Fruit fly (Drosophila melanogaster) whole organism, embryonic: Measurements from ENCODE around the gene CG10587.

Source experiments
- Antp ChIP-seq: fragments of 200-800 bp; sonication (Bioruptor generic); optimal IDR thresholded peaks from 3 replicates; lab custom pipeline; 2016; ENCODE audit warnings: missing biosample characterization, missing genetic modification characterization
- Asciz ChIP-seq: fragments of 200-800 bp; sonication (Bioruptor generic); optimal IDR thresholded peaks from 2 replicates; lab custom pipeline; 2017; ENCODE audit warnings: missing biosample characterization, mild to moderate bottlenecking, missing genetic modification characterization, missing genetic modification reagents
- Bgb ChIP-seq: fragments of 200-800 bp; sonication (Bioruptor generic); IDR thresholded peaks from 2 replicates; pipeline ENCODE4 v1.3.6; 2022; ENCODE audit warnings: missing biosample characterization, missing genetic modification characterization; ENCODE audit not compliant: partially characterized antibody
- Bteb2 ChIP-seq: fragments of 200-800 bp; sonication (Bioruptor generic); optimal IDR thresholded peaks from 2 replicates; lab custom pipeline; 2016; ENCODE audit warnings: missing biosample characterization, missing genetic modification characterization
- CG10543 ChIP-seq: fragments of 200-800 bp; sonication (Bioruptor generic); optimal IDR thresholded peaks from 3 replicates; lab custom pipeline; 2017; ENCODE audit warnings: missing biosample characterization, mild to moderate bottlenecking, missing genetic modification characterization, moderate library complexity
- CG11085 ChIP-seq: fragments of 200-800 bp; sonication (Bioruptor generic); IDR thresholded peaks from 2 replicates; pipeline ENCODE4 v1.3.6; 2022; ENCODE audit warnings: missing biosample characterization, missing genetic modification characterization
- CG11093 ChIP-seq: fragments of 200-800 bp; sonication (Bioruptor generic); IDR thresholded peaks from 3 replicates; pipeline ENCODE4 v1.3.6; 2022; ENCODE audit warnings: missing biosample characterization, missing genetic modification characterization
- CG12236 ChIP-seq: fragments of 200-800 bp; sonication (Bioruptor generic); optimal IDR thresholded peaks from 2 replicates; lab custom pipeline; 2016; ENCODE audit warnings: missing biosample characterization, missing genetic modification characterization
- CG13123 ChIP-seq: fragments of 200-800 bp; sonication (Bioruptor generic); optimal IDR thresholded peaks from 2 replicates; lab custom pipeline; 2016; ENCODE audit warnings: missing biosample characterization, missing genetic modification characterization
- CG13287 ChIP-seq: fragments of 200-800 bp; sonication (Bioruptor generic); IDR thresholded peaks from 2 replicates; pipeline ENCODE4 v1.3.6; 2022; ENCODE audit warnings: missing biosample characterization, missing genetic modification characterization; ENCODE audit not compliant: partially characterized antibody
- CG15073 ChIP-seq: fragments of 200-800 bp; sonication (Bioruptor generic); optimal IDR thresholded peaks from 2 replicates; lab custom pipeline; 2016; ENCODE audit warnings: missing biosample characterization, missing genetic modification characterization
- CG15269 ChIP-seq: fragments of 200-800 bp; sonication (Bioruptor generic); optimal IDR thresholded peaks from 2 replicates; lab custom pipeline; 2018; ENCODE audit warnings: missing biosample characterization, mild to moderate bottlenecking, missing genetic modification characterization, moderate library complexity
- CG15514 ChIP-seq: fragments of 200-800 bp; sonication (Bioruptor generic); optimal IDR thresholded peaks from 3 replicates; lab custom pipeline; 2017; ENCODE audit warnings: missing biosample characterization, missing genetic modification characterization, mild to moderate bottlenecking, moderate library complexity, missing genetic modification reagents
- CG16779 ChIP-seq: fragments of 200-800 bp; sonication (Bioruptor generic); IDR thresholded peaks from 2 replicates; pipeline ENCODE4 v1.3.6; 2022; ENCODE audit warnings: missing biosample characterization, missing genetic modification characterization
- CG17612 ChIP-seq: fragments of 200-800 bp; sonication (Bioruptor generic); IDR thresholded peaks from 2 replicates; pipeline ENCODE4 v1.3.6; 2022; ENCODE audit warnings: missing biosample characterization, missing genetic modification characterization
- CG2199 ChIP-seq: fragments of 200-800 bp; sonication (Bioruptor generic); IDR thresholded peaks from 3 replicates; pipeline ENCODE4 v1.3.6; 2022; ENCODE audit warnings: missing biosample characterization, missing genetic modification characterization
- CG3281 ChIP-seq: fragments of 200-800 bp; sonication (Bioruptor generic); optimal IDR thresholded peaks from 3 replicates; lab custom pipeline; 2017; ENCODE audit warnings: missing biosample characterization, mild to moderate bottlenecking, missing genetic modification characterization
- CG33557 ChIP-seq: fragments of 200-800 bp; sonication (Bioruptor generic); optimal IDR thresholded peaks from 2 replicates; lab custom pipeline; 2019; ENCODE audit warnings: missing biosample characterization, mild to moderate bottlenecking, missing genetic modification characterization, moderate library complexity
- CG4820 ChIP-seq: fragments of 200-800 bp; sonication (Bioruptor generic); optimal IDR thresholded peaks from 3 replicates; lab custom pipeline; 2016; ENCODE audit warnings: missing biosample characterization, missing genetic modification characterization
- CG5180 ChIP-seq: fragments of 200-800 bp; sonication (Bioruptor generic); optimal IDR thresholded peaks from 3 replicates; lab custom pipeline; 2017; ENCODE audit warnings: missing biosample characterization, missing genetic modification characterization, mild to moderate bottlenecking, moderate library complexity, missing genetic modification reagents
- CG7928 ChIP-seq: fragments of 200-800 bp; sonication (Bioruptor generic); optimal IDR thresholded peaks from 2 replicates; lab custom pipeline; 2017; ENCODE audit warnings: missing biosample characterization, mild to moderate bottlenecking, missing genetic modification characterization
- CG9609 ChIP-seq: fragments of 200-800 bp; sonication (Bioruptor generic); optimal IDR thresholded peaks from 3 replicates; lab custom pipeline; 2016; ENCODE audit warnings: missing biosample characterization, missing genetic modification characterization
- CG9727 ChIP-seq: fragments of 200-800 bp; sonication (Bioruptor generic); optimal IDR thresholded peaks from 3 replicates; lab custom pipeline; 2017; ENCODE audit warnings: missing biosample characterization, mild to moderate bottlenecking, missing genetic modification characterization
- CG9817 ChIP-seq: fragments of 200-800 bp; sonication (Bioruptor generic); optimal IDR thresholded peaks from 2 replicates; lab custom pipeline; 2018; ENCODE audit warnings: missing biosample characterization, mild to moderate bottlenecking, missing genetic modification characterization, moderate library complexity
- Fer2 ChIP-seq: fragments of 200-800 bp; sonication (Bioruptor generic); optimal IDR thresholded peaks from 2 replicates; lab custom pipeline; 2018; ENCODE audit warnings: missing biosample characterization, mild to moderate bottlenecking, missing genetic modification characterization, moderate library complexity
- HLH4C ChIP-seq: fragments of 200-800 bp; sonication (Bioruptor generic); IDR thresholded peaks from 3 replicates; pipeline ENCODE4 v1.3.6; 2022; ENCODE audit warnings: missing biosample characterization, missing genetic modification characterization; ENCODE audit not compliant: partially characterized antibody
- Hr78 ChIP-seq, 2 experiments: fragments of 200-800 bp in 1 of 2; fragments of >200 bp in 1 of 2; sonication (Bioruptor generic) in 1 of 2; optimal IDR thresholded peaks; 2 replicates each; lab custom pipeline; 2017 to 2019; ENCODE audit warnings: missing biosample characterization in 2 of 2, missing genetic modification characterization in 2 of 2, mild to moderate bottlenecking in 1 of 2, moderate library complexity in 1 of 2
- Med ChIP-seq: fragments of 200-800 bp; sonication (Bioruptor generic); peaks from one replicate; lab custom pipeline; 2016; ENCODE audit warnings: missing biosample characterization, missing genetic modification characterization, mild to moderate bottlenecking, inconsistent platforms, moderate library complexity
- Mrtf ChIP-seq: fragments of 200-800 bp; sonication (Bioruptor generic); IDR thresholded peaks from 3 replicates; pipeline ENCODE4 v1.3.6; 2022; ENCODE audit warnings: missing biosample characterization, missing genetic modification characterization
- Oaz ChIP-seq: fragments of 200-800 bp; sonication (Bioruptor generic); IDR thresholded peaks from 2 replicates; pipeline ENCODE4 v1.3.6; 2022; ENCODE audit warnings: missing biosample characterization, missing genetic modification characterization
- Sry-β ChIP-seq: fragments of 200-800 bp; sonication (Bioruptor generic); optimal IDR thresholded peaks from 2 replicates; lab custom pipeline; 2018; ENCODE audit warnings: missing biosample characterization, mild to moderate bottlenecking, missing genetic modification characterization, moderate library complexity
- TFAM ChIP-seq: fragments of 200-800 bp; sonication (Bioruptor generic); optimal IDR thresholded peaks from 2 replicates; lab custom pipeline; 2017; ENCODE audit warnings: missing biosample characterization, missing genetic modification characterization, inconsistent platforms
- Usf ChIP-seq: fragments of 200-800 bp; sonication (Bioruptor generic); optimal IDR thresholded peaks from 2 replicates; lab custom pipeline; 2017; ENCODE audit warnings: missing genotype, missing biosample characterization, missing genetic modification characterization
- bab2 ChIP-seq: fragments of 200-800 bp; sonication (Bioruptor generic); optimal IDR thresholded peaks from 2 replicates; lab custom pipeline; 2016; ENCODE audit warnings: missing biosample characterization, missing genetic modification characterization
- bbx ChIP-seq: fragments of 200-800 bp; sonication (Bioruptor generic); IDR thresholded peaks from 2 replicates; pipeline ENCODE4 v1.3.6; 2022; ENCODE audit warnings: missing biosample characterization, missing genetic modification characterization; ENCODE audit not compliant: partially characterized antibody
- bcd ChIP-seq: fragments of 200-800 bp; sonication (Bioruptor generic); optimal IDR thresholded peaks from 2 replicates; lab custom pipeline; 2017; ENCODE audit warnings: missing biosample characterization, mild to moderate bottlenecking, missing genetic modification characterization
- bsh ChIP-seq, 2 experiments: fragments of 200-800 bp; sonication (Bioruptor generic); optimal IDR thresholded peaks; 2 replicates each; lab custom pipeline; 2017 to 2018; ENCODE audit warnings: mild to moderate bottlenecking in 2 of 2, missing biosample characterization in 2 of 2, missing genetic modification characterization in 2 of 2, moderate library complexity in 1 of 2
- chm ChIP-seq: fragments of 200-800 bp; sonication (Bioruptor generic); IDR thresholded peaks from 2 replicates; pipeline ENCODE4 v1.3.6; 2022; ENCODE audit warnings: missing biosample characterization, missing genetic modification characterization
- croc ChIP-seq: fragments of 200-800 bp; sonication (Bioruptor generic); conservative IDR thresholded peaks from 3 replicates; pipeline ENCODE4 v1.3.6; 2022; ENCODE audit warnings: missing biosample characterization, missing genetic modification characterization
- fd3F ChIP-seq: fragments of 200-800 bp; sonication (Bioruptor generic); optimal IDR thresholded peaks from 2 replicates; lab custom pipeline; 2018; ENCODE audit warnings: missing biosample characterization, mild to moderate bottlenecking, missing genetic modification characterization, moderate library complexity
- ken ChIP-seq: fragments of 200-800 bp; sonication (Bioruptor generic); IDR thresholded peaks from 3 replicates; pipeline ENCODE4 v1.3.6; 2022; ENCODE audit warnings: missing biosample characterization, missing genetic modification characterization
- lab ChIP-seq: fragments of 200-800 bp; sonication (Bioruptor generic); optimal IDR thresholded peaks from 3 replicates; lab custom pipeline; 2017; ENCODE audit warnings: missing biosample characterization, missing genetic modification characterization, mild to moderate bottlenecking, moderate library complexity, missing genetic modification reagents
- luna ChIP-seq: fragments of 200-800 bp; sonication (Bioruptor generic); optimal IDR thresholded peaks from 2 replicates; lab custom pipeline; 2016; ENCODE audit warnings: missing biosample characterization, missing genetic modification characterization
- pzg ChIP-seq: fragments of 200-800 bp; sonication (Bioruptor generic); optimal IDR thresholded peaks from 3 replicates; lab custom pipeline; 2018; ENCODE audit warnings: missing biosample characterization, mild to moderate bottlenecking, missing genetic modification characterization, moderate library complexity
- ranshi ChIP-seq: fragments of 200-800 bp; sonication (Bioruptor generic); IDR thresholded peaks from 2 replicates; pipeline ENCODE4 v1.3.6; 2022; ENCODE audit warnings: missing biosample characterization, missing genetic modification characterization
- salm ChIP-seq: fragments of 200-800 bp; sonication (Bioruptor generic); optimal IDR thresholded peaks from 2 replicates; lab custom pipeline; 2018; ENCODE audit warnings: missing biosample characterization, mild to moderate bottlenecking, missing genetic modification characterization
- stwl ChIP-seq: fragments of 200-800 bp; sonication (Bioruptor generic); optimal IDR thresholded peaks from 3 replicates; lab custom pipeline; 2018; ENCODE audit warnings: missing biosample characterization, mild to moderate bottlenecking, missing genetic modification characterization, moderate library complexity
- sug ChIP-seq: fragments of 200-800 bp; optimal IDR thresholded peaks from 2 replicates; lab custom pipeline; 2019; ENCODE audit warnings: missing biosample characterization, mild to moderate bottlenecking, missing genetic modification characterization, moderate library complexity
- twi ChIP-seq: fragments of 200-800 bp; optimal IDR thresholded peaks from 2 replicates; lab custom pipeline; 2019; ENCODE audit warnings: missing biosample characterization, mild to moderate bottlenecking, missing genetic modification characterization, moderate library complexity

Gene CG10587

DNA sequence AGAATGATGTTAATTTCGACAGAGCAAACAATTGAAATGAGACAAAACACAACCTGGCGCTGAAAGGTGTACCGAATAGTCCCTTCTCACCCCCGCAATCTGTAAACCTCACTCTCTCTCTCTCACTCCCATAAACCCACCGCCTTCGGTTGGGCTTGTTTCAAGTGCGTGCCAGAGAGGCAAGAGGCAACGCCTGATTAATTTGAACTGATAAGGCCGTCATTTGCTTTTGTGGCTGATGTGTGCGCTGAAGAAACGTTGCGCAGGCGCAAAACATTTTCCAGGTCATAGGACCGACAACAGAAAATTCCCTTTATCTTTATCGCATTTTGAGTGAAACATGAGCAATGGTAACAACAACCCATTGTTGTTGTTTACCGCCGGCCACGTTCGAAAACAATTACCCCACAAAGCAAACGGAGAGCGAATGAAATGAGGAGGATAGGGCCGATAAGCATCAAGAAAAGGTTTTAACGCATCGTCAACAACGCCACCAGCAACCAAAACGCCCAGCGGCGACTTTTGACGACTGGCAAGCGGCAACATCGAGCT, 40.0 kb downstream of the CG10587 start (continued):
- TF ChIP-seq CG33557 (GFP tag; lab: Kevin White, UChicago) (peak; percentile 46), CG15269 (tag; lab: Kevin White, UChicago) (peak; percentile 48), salm (tag; lab: Kevin White, UChicago) (peak; percentile 52), CG12236 (GFP tag; lab: Kevin White, UChicago) (no peak), bsh (GFP tag; optimal IDR thresholded peaks at IDR 0.05; lab: Kevin White, UChicago) (peak in 1 of 2 experiments; percentile 9), Sry-β (GFP tag; lab: Kevin White, UChicago) (no peak), CG11093 (GFP tag; lab: Robert Waterston, UW) (no peak), CG2199 (GFP tag; lab: Robert Waterston, UW) (0 out of 3 replicates have a peak, but pooled peaks have one; percentile 79), CG9727 (no peak), CG15073 (GFP tag; lab: Kevin White, UChicago) (no peak), luna (no peak), Bteb2 (no peak), Oaz (GFP tag; lab: Robert Waterston, UW) (no peak), twi (tag; lab: Kevin White, UChicago) (peak; percentile 38), lab (peak; percentile 26), Hr78 (GFP tag; optimal IDR thresholded peaks at IDR 0.05; lab: Kevin White, UChicago) (peak in 1 of 2 experiments; percentile 50), Fer2 (tag; lab: Kevin White, UChicago) (no peak), CG11085 (GFP tag; lab: Robert Waterston, UW) (no peak), bbx (peak; percentile 18; the same call in 1 of the 2 replicates), CG7928 (GFP tag; lab: Kevin White, UChicago) (no peak), Mrtf (GFP tag; lab: Robert Waterston, UW) (no peak), bab2 (GFP tag; lab: Kevin White, UChicago) (no peak), CG5180 (GFP tag; lab: Kevin White, UChicago) (peak; percentile 14), pzg (GFP tag; lab: Kevin White, UChicago) (no peak), fd3F (GFP tag; lab: Kevin White, UChicago) (no peak), CG10543 (GFP tag; lab: Kevin White, UChicago) (peak; percentile 56), chm (GFP tag; lab: Robert Waterston, UW) (peak; percentile 69; the same call in 1 of the 2 replicates), CG13287 (GFP tag; lab: Robert Waterston, UW) (no peak), Asciz (GFP tag; lab: Kevin White, UChicago) (peak; percentile 35), Bgb (GFP tag; lab: Robert Waterston, UW) (no peak), Antp (GFP tag; lab: Kevin White, UChicago) (no peak), TFAM (GFP tag; lab: Kevin White, UChicago) (no peak), ken (GFP tag; lab: Robert Waterston, UW) (no peak), CG9609 (GFP tag; lab: Kevin White, UChicago) (no peak), CG17612 (GFP tag; lab: Robert Waterston, UW) (no peak), Med (GFP tag; lab: Kevin White, UChicago) (peak; percentile 64), HLH4C (GFP tag; lab: Robert Waterston, UW) (no peak), sug (tag; lab: Kevin White, UChicago) (peak; percentile 15), CG9817 (tag; lab: Kevin White, UChicago) (no peak), CG15514 (GFP tag; lab: Kevin White, UChicago) (no peak), CG3281 (no peak), CG16779 (GFP tag; lab: Robert Waterston, UW) (no peak), CG13123 (no peak), bcd (GFP tag; lab: Kevin White, UChicago) (no peak), ranshi (GFP tag; lab: Robert Waterston, UW) (no peak), CG4820 (GFP tag; lab: Kevin White, UChicago) (no peak), stwl (tag; lab: Kevin White, UChicago) (no peak), croc (GFP tag; lab: Robert Waterston, UW) (no peak), Usf (GFP tag; lab: Kevin White, UChicago) (no peak)
